Worm (Caenorhabditis elegans) whole organism, L3 larva: ENCODE data around the gene ndub-6.

Experiments used
- R02D3.7 ChIP-seq: fragments of 150-350 bp; optimal IDR thresholded peaks from 2 replicates; lab custom pipeline; 2014; ENCODE audit warnings: missing biosample characterization, missing genetic modification characterization
- ZK546.5 ChIP-seq: sonication (generic microtip); optimal IDR thresholded peaks from 2 replicates; lab custom pipeline; 2017; ENCODE audit warnings: missing biosample characterization, missing genetic modification characterization
- aly-2 ChIP-seq: fragments of 150-350 bp; optimal IDR thresholded peaks from 2 replicates; lab custom pipeline; 2014; ENCODE audit warnings: missing biosample characterization, missing genetic modification characterization
- ama-1 ChIP-seq: fragments of 150-350 bp; optimal IDR thresholded peaks from 2 replicates; lab custom pipeline; 2018
- ceh-16 ChIP-seq: sonication (generic microtip); optimal IDR thresholded peaks from 2 replicates; lab custom pipeline; 2017; ENCODE audit warnings: missing biosample characterization, missing genetic modification characterization
- ceh-28 ChIP-seq: fragments of 150-350 bp; optimal IDR thresholded peaks from 2 replicates; lab custom pipeline; 2014; ENCODE audit warnings: missing biosample characterization, missing genetic modification reagents, missing genetic modification characterization
- ceh-82 ChIP-seq: fragments of 150-350 bp; optimal IDR thresholded peaks from 2 replicates; lab custom pipeline; 2014; ENCODE audit warnings: missing biosample characterization, missing genetic modification characterization
- ceh-9 ChIP-seq: sonication (generic microtip); optimal IDR thresholded peaks from 2 replicates; lab custom pipeline; 2018; ENCODE audit warnings: missing biosample characterization, missing genetic modification characterization
- daf-12 ChIP-seq: fragments of 150-350 bp; optimal IDR thresholded peaks from 2 replicates; lab custom pipeline; 2014; ENCODE audit warnings: missing biosample characterization, missing genetic modification reagents, missing genetic modification characterization
- elt-1 ChIP-seq: fragments of 150-350 bp; optimal IDR thresholded peaks from 2 replicates; lab custom pipeline; 2014; ENCODE audit warnings: missing biosample characterization, missing genetic modification characterization
- elt-2 ChIP-seq: sonication (generic microtip); optimal IDR thresholded peaks from 2 replicates; lab custom pipeline; 2016; ENCODE audit warnings: missing genetic modification reagents, mild to moderate bottlenecking, missing genetic modification characterization, missing compliant biosample characterization
- elt-3 ChIP-seq, 3 experiments: fragments of 150-350 bp in 1 of 3; sonication (generic microtip) in 2 of 3; optimal IDR thresholded peaks; 2 replicates in 2 of 3; 4 replicates in 1 of 3; lab custom pipeline; 2014 to 2017; ENCODE audit warnings: missing biosample characterization in 3 of 3, missing genetic modification characterization in 3 of 3
- eor-1 ChIP-seq, 2 experiments: fragments of 150-350 bp; optimal IDR thresholded peaks; 2 replicates each; lab custom pipeline; 2014 to 2018; ENCODE audit warnings: missing biosample characterization in 2 of 2, missing genetic modification characterization in 2 of 2
- fkh-10 ChIP-seq: sonication (generic microtip); optimal IDR thresholded peaks from 2 replicates; lab custom pipeline; 2017; ENCODE audit warnings: missing biosample characterization, missing genetic modification reagents, missing genetic modification characterization
- fkh-2 ChIP-seq: fragments of 150-350 bp; optimal IDR thresholded peaks from 2 replicates; lab custom pipeline; 2014; ENCODE audit warnings: missing biosample characterization, missing genetic modification reagents, missing genetic modification characterization
- fos-1 ChIP-seq: fragments of 150-350 bp; optimal IDR thresholded peaks from 2 replicates; lab custom pipeline; 2014; ENCODE audit warnings: missing biosample characterization, missing genetic modification characterization
- hmg-11 ChIP-seq: sonication (generic microtip); optimal IDR thresholded peaks from 2 replicates; lab custom pipeline; 2016; ENCODE audit warnings: missing genetic modification characterization, missing compliant biosample characterization
- jun-1 ChIP-seq: fragments of 150-350 bp; optimal IDR thresholded peaks from 2 replicates; lab custom pipeline; 2014; ENCODE audit warnings: missing biosample characterization, missing genetic modification reagents, missing genetic modification characterization
- lin-15B ChIP-seq: fragments of 150-350 bp; optimal IDR thresholded peaks from 2 replicates; lab custom pipeline; 2014; ENCODE audit warnings: missing biosample characterization, missing genetic modification characterization
- lin-39 ChIP-seq: fragments of 150-350 bp; optimal IDR thresholded peaks from 2 replicates; lab custom pipeline; 2018; ENCODE audit warnings: missing biosample characterization, missing genetic modification reagents, missing genetic modification characterization
- lsy-12 ChIP-seq: sonication (generic microtip); optimal IDR thresholded peaks from 2 replicates; lab custom pipeline; 2016; ENCODE audit warnings: mild to moderate bottlenecking, missing genetic modification characterization, missing compliant biosample characterization
- mdl-1 ChIP-seq: fragments of 150-350 bp; optimal IDR thresholded peaks from 2 replicates; lab custom pipeline; 2014; ENCODE audit warnings: missing biosample characterization, missing genetic modification characterization
- mml-1 ChIP-seq: fragments of 150-350 bp; sonication (generic microtip); optimal IDR thresholded peaks from 3 replicates; lab custom pipeline; 2014; ENCODE audit warnings: missing biosample characterization, missing genetic modification characterization
- nfya-1 ChIP-seq: sonication (generic microtip); optimal IDR thresholded peaks from 2 replicates; lab custom pipeline; 2017; ENCODE audit warnings: missing genetic modification characterization, mild to moderate bottlenecking, missing compliant biosample characterization, antibody characterized with exemption, moderate library complexity; ENCODE audit not compliant: insufficient read depth
- nhr-11 ChIP-seq: fragments of 150-350 bp; optimal IDR thresholded peaks from 2 replicates; lab custom pipeline; 2014; ENCODE audit warnings: missing biosample characterization, missing genetic modification characterization
- nhr-12 ChIP-seq: fragments of 150-350 bp; optimal IDR thresholded peaks from 2 replicates; lab custom pipeline; 2014; ENCODE audit warnings: missing biosample characterization, missing genetic modification characterization
- nhr-23 ChIP-seq: fragments of 150-350 bp; optimal IDR thresholded peaks from 2 replicates; lab custom pipeline; 2014; ENCODE audit warnings: missing biosample characterization, missing genetic modification reagents, missing genetic modification characterization
- nhr-237 ChIP-seq: fragments of 150-350 bp; optimal IDR thresholded peaks from 2 replicates; lab custom pipeline; 2014; ENCODE audit warnings: missing biosample characterization, missing genetic modification characterization
- nhr-25 ChIP-seq: sonication (generic microtip); optimal IDR thresholded peaks from 2 replicates; lab custom pipeline; 2017; ENCODE audit warnings: missing biosample characterization, missing genetic modification characterization
- nhr-28 ChIP-seq: fragments of 150-350 bp; optimal IDR thresholded peaks from 2 replicates; lab custom pipeline; 2014; ENCODE audit warnings: missing biosample characterization, missing genetic modification characterization
- nhr-43 ChIP-seq: sonication (generic microtip); optimal IDR thresholded peaks from 2 replicates; lab custom pipeline; 2016; ENCODE audit warnings: mild to moderate bottlenecking, missing genetic modification characterization, missing compliant biosample characterization; ENCODE audit not compliant: poor library complexity, severe bottlenecking
- nhr-67 ChIP-seq: fragments of 150-350 bp; optimal IDR thresholded peaks from 2 replicates; lab custom pipeline; 2014; ENCODE audit warnings: missing biosample characterization, missing genetic modification characterization
- nhr-76 ChIP-seq: fragments of 150-350 bp; sonication (generic microtip); optimal IDR thresholded peaks from 5 replicates; lab custom pipeline; 2014; ENCODE audit warnings: missing biosample characterization, missing genetic modification characterization
- nhr-77 ChIP-seq: fragments of 150-350 bp; optimal IDR thresholded peaks from 2 replicates; lab custom pipeline; 2014; ENCODE audit warnings: missing biosample characterization, missing genetic modification characterization
- pha-4 ChIP-seq: fragments of 150-350 bp; optimal IDR thresholded peaks from 2 replicates; lab custom pipeline; 2014; ENCODE audit warnings: missing biosample characterization, missing genetic modification reagents, missing genetic modification characterization
- pqm-1 ChIP-seq: fragments of 150-350 bp; optimal IDR thresholded peaks from 2 replicates; lab custom pipeline; 2017; ENCODE audit warnings: missing biosample characterization, missing genetic modification characterization, inconsistent platforms
- sea-2 ChIP-seq: fragments of 150-350 bp; sonication (generic microtip); optimal IDR thresholded peaks from 4 replicates; lab custom pipeline; 2014; ENCODE audit warnings: missing biosample characterization, missing genetic modification reagents, missing genetic modification characterization
- skn-1 ChIP-seq: fragments of 150-350 bp; optimal IDR thresholded peaks from 2 replicates; lab custom pipeline; 2014; ENCODE audit warnings: missing biosample characterization, missing genetic modification characterization
- snpc-4 ChIP-seq: fragments of 150-350 bp; optimal IDR thresholded peaks from 2 replicates; lab custom pipeline; 2014; ENCODE audit warnings: missing biosample characterization, missing genetic modification characterization
- tbx-2 ChIP-seq: sonication (generic microtip); optimal IDR thresholded peaks from 2 replicates; lab custom pipeline; 2016; ENCODE audit warnings: mild to moderate bottlenecking, missing genetic modification characterization, missing compliant biosample characterization
- unc-39 ChIP-seq: sonication (generic microtip); optimal IDR thresholded peaks from 4 replicates; lab custom pipeline; 2017; ENCODE audit warnings: missing biosample characterization, missing genetic modification characterization
- unc-62 ChIP-seq: fragments of 150-350 bp; sonication (generic microtip); optimal IDR thresholded peaks from 4 replicates; lab custom pipeline; 2014; ENCODE audit warnings: missing biosample characterization, missing genetic modification reagents, missing genetic modification characterization
- zag-1 ChIP-seq: fragments of 150-350 bp; optimal IDR thresholded peaks from 2 replicates; lab custom pipeline; 2014; ENCODE audit warnings: missing biosample characterization, missing genetic modification characterization
- ztf-11 ChIP-seq: fragments of 150-350 bp; optimal IDR thresholded peaks from 2 replicates; lab custom pipeline; 2014; ENCODE audit warnings: missing biosample characterization, missing genetic modification characterization
- ztf-4 ChIP-seq: fragments of 150-350 bp; optimal IDR thresholded peaks from 2 replicates; lab custom pipeline; 2014; ENCODE audit warnings: missing biosample characterization, missing genetic modification characterization

ndub-6 gene

ce11 chrIV:11625482-11625881, 26.7 kb upstream of the ndub-6 start, which contains the start of gene lys-5:
Gene lys-5 (minus strand): TSS chrIV:11625582.
- TF ChIP-seq lin-39 (tag; lab: Kevin White, UChicago) (no peak), elt-2 (tag; lab: Kevin White, UChicago) (peak; percentile 7), ceh-28 (tag; lab: Kevin White, UChicago) (no peak), nhr-77 (tag; lab: Kevin White, UChicago) (no peak)

ce11 chrIV:11627847-11628246, 24.4 kb upstream of the ndub-6 start, which contains the start of gene lys-6:
Gene lys-6 (minus strand): TSS chrIV:11627947.
- TF ChIP-seq mdl-1 (no peak), pqm-1 (peak; percentile 29), elt-2 (tag; lab: Kevin White, UChicago) (peak; percentile 7)

ce11 chrIV:11631750-11632149, 20.5 kb upstream of the ndub-6 start, which contains the start of gene F58B3.4:
Gene F58B3.4 (minus strand): TSS chrIV:11631850.
- TF ChIP-seq nhr-11 (tag; lab: Kevin White, UChicago) (no peak), ceh-28 (tag; lab: Kevin White, UChicago) (no peak), jun-1 (tag; lab: Kevin White, UChicago) (no peak), ama-1 (lab: Kevin White, UChicago) (no peak), hmg-11 (tag; lab: Kevin White, UChicago) (no peak)

- TF ChIP-seq ZK546.5 (tag; lab: Kevin White, UChicago) (no peak), nfya-1 (tag; lab: Kevin White, UChicago) (peak; percentile 58), lsy-12 (tag; lab: Kevin White, UChicago) (peak; percentile 22), fkh-10 (peak; percentile 25), mml-1 (tag; lab: Kevin White, UChicago) (no peak), lin-15B (peak; percentile 80), nhr-28 (no peak), tbx-2 (tag; lab: Kevin White, UChicago) (no peak), daf-12 (tag; lab: Kevin White, UChicago) (no peak), nhr-43 (tag; lab: Kevin White, UChicago) (peak; percentile 31), nhr-23 (tag; lab: Kevin White, UChicago) (peak; percentile 56), aly-2 (tag; lab: Kevin White, UChicago) (no peak), pha-4 (peak; percentile 76), ceh-9 (tag; lab: Kevin White, UChicago) (no peak), ztf-11 (tag; lab: Kevin White, UChicago) (no peak), eor-1 (tag; optimal IDR thresholded peaks at IDR 0.05; lab: Kevin White, UChicago) (no peak), ceh-82 (tag; lab: Kevin White, UChicago) (no peak), ceh-16 (tag; lab: Kevin White, UChicago) (no peak), fos-1 (tag; lab: Kevin White, UChicago) (no peak), ceh-28 (tag; lab: Kevin White, UChicago) (no peak), elt-1 (no peak), nhr-25 (peak; percentile 61), elt-3 (tag; optimal IDR thresholded peaks at IDR 0.05; lab: Kevin White, UChicago) (no peak), nhr-67 (tag; lab: Kevin White, UChicago) (no peak), R02D3.7 (tag; lab: Kevin White, UChicago) (no peak), ztf-4 (no peak), pqm-1 (no peak), unc-62 (GFP tag; lab: Kevin White, UChicago) (no peak), skn-1 (tag; lab: Kevin White, UChicago) (peak; percentile 39), sea-2 (GFP tag; lab: Kevin White, UChicago) (no peak), ama-1 (lab: Kevin White, UChicago) (no peak), nhr-11 (tag; lab: Kevin White, UChicago) (peak; percentile 34), fkh-2 (tag; lab: Kevin White, UChicago) (no peak), snpc-4 (tag; lab: Kevin White, UChicago) (peak; percentile 18), nhr-76 (tag; lab: Kevin White, UChicago) (no peak), unc-39 (tag; lab: Kevin White, UChicago) (no peak), nhr-77 (tag; lab: Kevin White, UChicago) (no peak), nhr-237 (no peak), zag-1 (no peak), mdl-1 (no peak), nhr-12 (tag; lab: Kevin White, UChicago) (no peak)
These were observed 16.5 kb upstream of the ndub-6 start, which contains the start of gene mars-1 for ce11 chrIV:11635437-11636408. Gene mars-1 (minus strand): TSS chrIV:11635487.
